Fruit fly (Drosophila melanogaster) whole organism, embryonic: Measurements from ENCODE around the gene sp3.

ENCODE experiments used
- BEAF-32 ChIP-seq: fragments of 200-800 bp; sonication (Bioruptor generic); optimal IDR thresholded peaks from 3 replicates; lab custom pipeline; 2017; ENCODE audit warnings: missing biosample characterization, missing genetic modification characterization, mild to moderate bottlenecking, moderate library complexity, missing genetic modification reagents
- Bgb ChIP-seq: fragments of 200-800 bp; sonication (Bioruptor generic); IDR thresholded peaks from 2 replicates; pipeline ENCODE4 v1.3.6; 2022; ENCODE audit warnings: missing biosample characterization, missing genetic modification characterization; ENCODE audit not compliant: partially characterized antibody
- CG13287 ChIP-seq: fragments of 200-800 bp; sonication (Bioruptor generic); IDR thresholded peaks from 2 replicates; pipeline ENCODE4 v1.3.6; 2022; ENCODE audit warnings: missing biosample characterization, missing genetic modification characterization; ENCODE audit not compliant: partially characterized antibody
- CG15011 ChIP-seq: fragments of 200-800 bp; sonication (Bioruptor generic); optimal IDR thresholded peaks from 3 replicates; lab custom pipeline; 2018; ENCODE audit warnings: missing biosample characterization, mild to moderate bottlenecking, missing genetic modification characterization
- CG15514 ChIP-seq: fragments of 200-800 bp; sonication (Bioruptor generic); optimal IDR thresholded peaks from 3 replicates; lab custom pipeline; 2017; ENCODE audit warnings: missing biosample characterization, missing genetic modification characterization, mild to moderate bottlenecking, moderate library complexity, missing genetic modification reagents
- CG16813 ChIP-seq: fragments of 200-800 bp; sonication (Bioruptor generic); IDR thresholded peaks from 3 replicates; pipeline ENCODE4 v1.3.6; 2022; ENCODE audit warnings: missing biosample characterization, missing genetic modification characterization; ENCODE audit not compliant: partially characterized antibody
- CG2129 ChIP-seq: fragments of 200-800 bp; sonication (Bioruptor generic); IDR thresholded peaks from 2 replicates; pipeline ENCODE4 v1.3.6; 2022; ENCODE audit warnings: missing biosample characterization, missing genetic modification characterization; ENCODE audit not compliant: partially characterized antibody
- CG31224 ChIP-seq: fragments of 200-800 bp; sonication (Bioruptor generic); IDR thresholded peaks from 2 replicates; pipeline ENCODE4 v1.3.6; 2022; ENCODE audit warnings: missing biosample characterization, missing genetic modification characterization
- CG34224 ChIP-seq: fragments of 200-800 bp; sonication (Bioruptor generic); IDR thresholded peaks from 3 replicates; pipeline ENCODE4 v1.3.6; 2022; ENCODE audit warnings: missing biosample characterization, missing genetic modification characterization; ENCODE audit not compliant: partially characterized antibody
- CG34422 ChIP-seq: fragments of 200-800 bp; sonication (Bioruptor generic); IDR thresholded peaks from 3 replicates; pipeline ENCODE4 v1.3.6; 2022; ENCODE audit warnings: missing biosample characterization, missing genetic modification characterization
- CG42726 ChIP-seq: fragments of 200-800 bp; sonication (Bioruptor generic); IDR thresholded peaks from 2 replicates; pipeline ENCODE4 v1.3.6; 2022; ENCODE audit warnings: missing biosample characterization, missing genetic modification characterization; ENCODE audit not compliant: partially characterized antibody
- CG4617 ChIP-seq: fragments of 200-800 bp; sonication (Bioruptor generic); optimal IDR thresholded peaks from 3 replicates; lab custom pipeline; 2016; ENCODE audit warnings: missing biosample characterization, missing genetic modification characterization, borderline replicate concordance
- CG5953 ChIP-seq: fragments of 200-800 bp; sonication (Bioruptor generic); IDR thresholded peaks from 2 replicates; pipeline ENCODE4 v1.3.6; 2022; ENCODE audit warnings: missing biosample characterization, missing genetic modification characterization
- CG7963 ChIP-seq: fragments of 200-800 bp; sonication (Bioruptor generic); IDR thresholded peaks from 3 replicates; pipeline ENCODE4 v1.3.6; 2022; ENCODE audit warnings: missing biosample characterization, missing genetic modification characterization; ENCODE audit not compliant: partially characterized antibody
- CG8290 ChIP-seq, 3 experiments: fragments of 200-800 bp; sonication (Bioruptor generic); optimal IDR thresholded peaks; 2 replicates each; lab custom pipeline; 2016 to 2019; ENCODE audit warnings: missing biosample characterization in 3 of 3, missing genetic modification characterization in 3 of 3, mild to moderate bottlenecking in 2 of 3, moderate library complexity in 1 of 3
- CG9797 ChIP-seq: fragments of 200-800 bp; sonication (Bioruptor generic); optimal IDR thresholded peaks from 3 replicates; lab custom pipeline; 2018; ENCODE audit warnings: missing biosample characterization, mild to moderate bottlenecking, missing genetic modification characterization
- Dek ChIP-seq: fragments of 200-800 bp; sonication (Bioruptor generic); optimal IDR thresholded peaks from 3 replicates; lab custom pipeline; 2019; ENCODE audit warnings: missing biosample characterization, mild to moderate bottlenecking, missing genetic modification characterization, moderate library complexity
- Dll ChIP-seq: fragments of 200-800 bp; sonication (Bioruptor generic); IDR thresholded peaks from 4 replicates; pipeline ENCODE4 v1.3.6; 2022; ENCODE audit warnings: missing biosample characterization, missing genetic modification characterization; ENCODE audit not compliant: partially characterized antibody
- Doc2 ChIP-seq: fragments of 200-800 bp; sonication (Bioruptor generic); IDR thresholded peaks from 2 replicates; pipeline ENCODE4 v1.3.6; 2022; ENCODE audit warnings: missing biosample characterization, missing genetic modification characterization
- Doc3 ChIP-seq: fragments of 200-800 bp; sonication (Bioruptor generic); IDR thresholded peaks from 3 replicates; pipeline ENCODE4 v1.3.6; 2022; ENCODE audit warnings: missing biosample characterization, missing genetic modification characterization; ENCODE audit not compliant: partially characterized antibody
- Dp ChIP-seq: fragments of 200-800 bp; sonication (Bioruptor generic); optimal IDR thresholded peaks from 2 replicates; lab custom pipeline; 2018; ENCODE audit warnings: missing biosample characterization, mild to moderate bottlenecking, missing genetic modification characterization, moderate library complexity
- E2f2 ChIP-seq: fragments of 200-800 bp; sonication (Bioruptor generic); IDR thresholded peaks from 2 replicates; pipeline ENCODE4 v1.3.6; 2022; ENCODE audit warnings: missing biosample characterization, missing genetic modification characterization
- HLH4C ChIP-seq: fragments of 200-800 bp; sonication (Bioruptor generic); IDR thresholded peaks from 3 replicates; pipeline ENCODE4 v1.3.6; 2022; ENCODE audit warnings: missing biosample characterization, missing genetic modification characterization; ENCODE audit not compliant: partially characterized antibody
- Jarid2 ChIP-seq: fragments of 200-800 bp; sonication (Bioruptor generic); optimal IDR thresholded peaks from 3 replicates; lab custom pipeline; 2017; ENCODE audit warnings: mild to moderate bottlenecking, missing biosample characterization, missing genetic modification reagents, missing genetic modification characterization
- Opbp ChIP-seq: fragments of 200-800 bp; sonication (Bioruptor generic); IDR thresholded peaks from 3 replicates; pipeline ENCODE4 v1.3.6; 2022; ENCODE audit warnings: missing biosample characterization, missing genetic modification characterization; ENCODE audit not compliant: partially characterized antibody
- Scr ChIP-seq: fragments of 200-800 bp; sonication (Bioruptor generic); IDR thresholded peaks from 2 replicates; pipeline ENCODE4 v1.3.6; 2022; ENCODE audit warnings: missing biosample characterization, missing genetic modification characterization; ENCODE audit not compliant: partially characterized antibody
- Six4 ChIP-seq: fragments of 200-800 bp; sonication (Bioruptor generic); optimal IDR thresholded peaks from 2 replicates; lab custom pipeline; 2016; ENCODE audit warnings: missing biosample characterization, missing genetic modification characterization
- ato ChIP-seq: fragments of 200-800 bp; sonication (Bioruptor generic); IDR thresholded peaks from 2 replicates; pipeline ENCODE4 v1.3.6; 2022; ENCODE audit warnings: missing biosample characterization, missing genetic modification characterization; ENCODE audit not compliant: partially characterized antibody
- bsh ChIP-seq, 2 experiments: fragments of 200-800 bp; sonication (Bioruptor generic); optimal IDR thresholded peaks; 2 replicates each; lab custom pipeline; 2017 to 2018; ENCODE audit warnings: mild to moderate bottlenecking in 2 of 2, missing biosample characterization in 2 of 2, missing genetic modification characterization in 2 of 2, moderate library complexity in 1 of 2
- cas ChIP-seq: fragments of 200-800 bp; sonication (Bioruptor generic); IDR thresholded peaks from 2 replicates; pipeline ENCODE4 v1.3.6; 2022; ENCODE audit warnings: missing biosample characterization, missing genetic modification characterization
- chinmo ChIP-seq: fragments of 200-800 bp; sonication (Bioruptor generic); IDR thresholded peaks from 4 replicates; pipeline ENCODE4 v1.3.6; 2022; ENCODE audit warnings: missing biosample characterization, missing genetic modification characterization; ENCODE audit not compliant: partially characterized antibody
- fru ChIP-seq: fragments of >200 bp; optimal IDR thresholded peaks from 2 replicates; lab custom pipeline; 2017
- ftz-f1 ChIP-seq: fragments of 200-800 bp; sonication (Bioruptor generic); optimal IDR thresholded peaks from 2 replicates; lab custom pipeline; 2016; ENCODE audit warnings: missing biosample characterization, missing genetic modification characterization
- gfzf ChIP-seq: fragments of 200-800 bp; sonication (Bioruptor generic); optimal IDR thresholded peaks from 2 replicates; lab custom pipeline; 2016; ENCODE audit warnings: missing biosample characterization, mild to moderate bottlenecking, missing genetic modification characterization, moderate library complexity
- gro ChIP-seq: fragments of 200-800 bp; sonication (Bioruptor generic); optimal IDR thresholded peaks from 2 replicates; lab custom pipeline; 2016; ENCODE audit warnings: missing biosample characterization, missing genetic modification characterization
- hb ChIP-seq: fragments of 200-800 bp; sonication (Bioruptor generic); IDR thresholded peaks from 3 replicates; pipeline ENCODE4 v1.3.6; 2022; ENCODE audit warnings: missing biosample characterization, missing genetic modification characterization; ENCODE audit not compliant: partially characterized antibody
- inv ChIP-seq: fragments of 200-800 bp; sonication (Bioruptor generic); IDR thresholded peaks from 2 replicates; pipeline ENCODE4 v1.3.6; 2022; ENCODE audit warnings: missing biosample characterization, missing genetic modification characterization; ENCODE audit not compliant: partially characterized antibody
- knrl ChIP-seq: fragments of 200-800 bp; sonication (Bioruptor generic); IDR thresholded peaks from 3 replicates; pipeline ENCODE4 v1.3.6; 2022; ENCODE audit warnings: missing biosample characterization, missing genetic modification characterization; ENCODE audit not compliant: partially characterized antibody
- mld ChIP-seq: fragments of 200-800 bp; sonication (Bioruptor generic); IDR thresholded peaks from 3 replicates; pipeline ENCODE4 v1.3.6; 2022; ENCODE audit warnings: missing biosample characterization, missing genetic modification characterization; ENCODE audit not compliant: partially characterized antibody
- pfk ChIP-seq: fragments of 200-800 bp; sonication (Bioruptor generic); optimal IDR thresholded peaks from 2 replicates; lab custom pipeline; 2018; ENCODE audit warnings: missing biosample characterization, mild to moderate bottlenecking, missing genetic modification characterization, moderate library complexity
- row ChIP-seq: fragments of 200-800 bp; sonication (Bioruptor generic); IDR thresholded peaks from 3 replicates; pipeline ENCODE4 v1.3.6; 2022; ENCODE audit warnings: missing biosample characterization, missing genetic modification characterization
- slou ChIP-seq: fragments of 200-800 bp; sonication (Bioruptor generic); optimal IDR thresholded peaks from 3 replicates; lab custom pipeline; 2016; ENCODE audit warnings: missing biosample characterization, missing genetic modification characterization
- stwl ChIP-seq: fragments of 200-800 bp; sonication (Bioruptor generic); optimal IDR thresholded peaks from 3 replicates; lab custom pipeline; 2018; ENCODE audit warnings: missing biosample characterization, mild to moderate bottlenecking, missing genetic modification characterization, moderate library complexity
- toy ChIP-seq: fragments of 200-800 bp; sonication (Bioruptor generic); IDR thresholded peaks from 2 replicates; pipeline ENCODE4 v1.3.6; 2022; ENCODE audit warnings: missing biosample characterization, missing genetic modification characterization
- unc-4 ChIP-seq: fragments of 200-800 bp; sonication (Bioruptor generic); IDR thresholded peaks from 2 replicates; pipeline ENCODE4 v1.3.6; 2022; ENCODE audit warnings: missing biosample characterization, missing genetic modification characterization; ENCODE audit not compliant: partially characterized antibody
- vnd ChIP-seq: fragments of 200-800 bp; sonication (Bioruptor generic); IDR thresholded peaks from 3 replicates; pipeline ENCODE4 v1.3.6; 2022; ENCODE audit warnings: missing biosample characterization, missing genetic modification characterization; ENCODE audit not compliant: partially characterized antibody

The sp3 gene

dm6 chr3R:21520756-21521155 is at the start of gene sp3:
TSS of gene sp3 (plus strand) at chr3R:21520928.
- TF ChIP-seq gfzf (peak; percentile 80), Dek (tag; lab: Kevin White, UChicago) (no peak), CG4617 (GFP tag; lab: Kevin White, UChicago) (peak; percentile 76), knrl (peak; percentile 43; the same call in 2 of the 3 replicates), CG31224 (GFP tag; lab: Robert Waterston, UW) (no peak), Doc3 (GFP tag; lab: Robert Waterston, UW) (peak; percentile 54; the same call in 2 of the 3 replicates), Scr (GFP tag; lab: Robert Waterston, UW) (peak; percentile 73), CG13287 (GFP tag; lab: Robert Waterston, UW) (peak; percentile 81), stwl (tag; lab: Kevin White, UChicago) (peak; percentile 61), fru (no peak), Doc2 (GFP tag; lab: Robert Waterston, UW) (no peak), row (GFP tag; lab: Robert Waterston, UW) (peak; percentile 5; the same call in 2 of the 3 replicates), gro (GFP tag; lab: Kevin White, UChicago) (no peak), cas (GFP tag; lab: Robert Waterston, UW) (no peak), slou (GFP tag; lab: Kevin White, UChicago) (no peak), Bgb (GFP tag; lab: Robert Waterston, UW) (peak; percentile 81), ftz-f1 (GFP tag; lab: Kevin White, UChicago) (peak; percentile 51), CG9797 (GFP tag; lab: Kevin White, UChicago) (peak; percentile 68), CG34224 (GFP tag; lab: Robert Waterston, UW) (peak; percentile 82; the same call in 2 of the 3 replicates), CG7963 (GFP tag; lab: Robert Waterston, UW) (peak; percentile 67; the same call in 1 of the 3 replicates), CG8290 (GFP tag; optimal IDR thresholded peaks at IDR 0.05; lab: Kevin White, UChicago) (no peak), CG8290 (tag; optimal IDR thresholded peaks at IDR 0.05; lab: Kevin White, UChicago) (peak in 1 of 2 experiments; percentile 35), CG5953 (GFP tag; lab: Robert Waterston, UW) (no peak), inv (GFP tag; lab: Robert Waterston, UW) (peak; percentile 47; the same call in 1 of the 2 replicates), CG2129 (GFP tag; lab: Robert Waterston, UW) (peak; percentile 54), CG16813 (GFP tag; lab: Robert Waterston, UW) (peak; percentile 74), BEAF-32 (GFP tag; lab: Kevin White, UChicago) (peak; percentile 75), Jarid2 (GFP tag; lab: Kevin White, UChicago) (peak; percentile 44), chinmo (peak; percentile 47; the same call in 1 of the 4 replicates), CG42726 (GFP tag; lab: Robert Waterston, UW) (peak; percentile 60), Six4 (GFP tag; lab: Kevin White, UChicago) (no peak), CG15011 (GFP tag; lab: Kevin White, UChicago) (no peak), toy (GFP tag; lab: Robert Waterston, UW) (no peak), E2f2 (GFP tag; lab: Robert Waterston, UW) (peak; percentile 24), CG15514 (GFP tag; lab: Kevin White, UChicago) (peak; percentile 9), pfk (GFP tag; lab: Kevin White, UChicago) (no peak), Dp (peak; percentile 69), Dll (GFP tag; lab: Robert Waterston, UW) (peak; percentile 83), CG34422 (peak; percentile 65; the same call in 1 of the 3 replicates), vnd (GFP tag; lab: Robert Waterston, UW) (peak; percentile 55; the same call in 1 of the 3 replicates), ato (peak; percentile 86), mld (GFP tag; lab: Robert Waterston, UW) (peak; percentile 61; the same call in 1 of the 3 replicates), HLH4C (GFP tag; lab: Robert Waterston, UW) (peak; percentile 83), hb (GFP tag; lab: Robert Waterston, UW) (peak; percentile 37; the same call in 2 of the 3 replicates), Opbp (GFP tag; lab: Robert Waterston, UW) (peak; percentile 85), bsh (GFP tag; optimal IDR thresholded peaks at IDR 0.05; lab: Kevin White, UChicago) (no peak), unc-4 (GFP tag; lab: Robert Waterston, UW) (peak; percentile 65)
